Fruit fly (Drosophila melanogaster) S2 (cell line): ENCODE measurements around the gene Pten.

ENCODE experiments used
- CG8478 ChIP-seq: fragments of >200 bp; optimal IDR thresholded peaks from 2 replicates; lab custom pipeline; 2018
- CTCF ChIP-seq, 2 experiments: fragments of >200 bp; optimal IDR thresholded peaks; 2 replicates each; lab custom pipeline; 2018

- TF ChIP-seq CTCF (optimal IDR thresholded peaks at IDR 0.05; lab: Kevin White, UChicago) (no peak), CG8478 (lab: Kevin White, UChicago) (no peak)
Observed at dm6 chr2L:10255725-10256158, 5.1 kb downstream of the Pten start, which contains the start of gene CG5676.
